Fruit fly (Drosophila melanogaster) whole organism, embryonic: ENCODE data around the gene CG32537.

Experiments
- Asciz ChIP-seq: fragments of 200-800 bp; sonication (Bioruptor generic); optimal IDR thresholded peaks from 2 replicates; lab custom pipeline; 2017; ENCODE audit warnings: missing biosample characterization, mild to moderate bottlenecking, missing genetic modification characterization, missing genetic modification reagents
- CG3281 ChIP-seq: fragments of 200-800 bp; sonication (Bioruptor generic); optimal IDR thresholded peaks from 3 replicates; lab custom pipeline; 2017; ENCODE audit warnings: missing biosample characterization, mild to moderate bottlenecking, missing genetic modification characterization
- CG7786 ChIP-seq: fragments of 200-800 bp; sonication (Bioruptor generic); optimal IDR thresholded peaks from 2 replicates; lab custom pipeline; 2016; ENCODE audit warnings: missing biosample characterization, missing genetic modification characterization
- Dad ChIP-seq: fragments of 200-800 bp; sonication (Bioruptor generic); optimal IDR thresholded peaks from 3 replicates; lab custom pipeline; 2016; ENCODE audit warnings: missing biosample characterization, missing genetic modification characterization
- Side ChIP-seq: fragments of 200-800 bp; sonication (Bioruptor generic); optimal IDR thresholded peaks from 2 replicates; lab custom pipeline; 2016; ENCODE audit warnings: missing biosample characterization, missing genetic modification characterization
- eyg ChIP-seq: fragments of 200-800 bp; sonication (Bioruptor generic); optimal IDR thresholded peaks from 3 replicates; lab custom pipeline; 2016; ENCODE audit warnings: missing biosample characterization, missing genetic modification characterization
- tin ChIP-seq: fragments of 200-800 bp; sonication (Bioruptor generic); optimal IDR thresholded peaks from 3 replicates; lab custom pipeline; 2016; ENCODE audit warnings: missing biosample characterization, missing genetic modification characterization

dm6 chrX:19264396-19264795 lies 11.9 kb downstream of the CG32537 start:
- TF ChIP-seq CG7786, result no peak
- TF ChIP-seq Dad, result no peak
- TF ChIP-seq Asciz, result no peak
- TF ChIP-seq Side (GFP tag; lab: Kevin White, UChicago), result no peak
- no peak for TF ChIP-seq CG3281 (GFP tag; lab: Kevin White, UChicago)
- TF ChIP-seq tin (GFP tag; lab: Kevin White, UChicago), result no peak
- TF ChIP-seq eyg (GFP tag; lab: Kevin White, UChicago), result no peak
